Worm (Caenorhabditis elegans) whole organism, L2 larva: ENCODE data around the gene apl-1.

Experiments
- ZK546.5 ChIP-seq: sonication (generic microtip); optimal IDR thresholded peaks from 2 replicates; lab custom pipeline; 2017; ENCODE audit warnings: missing biosample characterization, missing genetic modification characterization
- ceh-82 ChIP-seq: fragments of 150-350 bp; optimal IDR thresholded peaks from 2 replicates; lab custom pipeline; 2014; ENCODE audit warnings: missing biosample characterization, missing genetic modification characterization
- nhr-237 ChIP-seq: fragments of 150-350 bp; optimal IDR thresholded peaks from 2 replicates; lab custom pipeline; 2014; ENCODE audit warnings: missing biosample characterization, missing genetic modification characterization
- nhr-6 ChIP-seq: fragments of 150-350 bp; optimal IDR thresholded peaks from 2 replicates; lab custom pipeline; 2014; ENCODE audit warnings: missing biosample characterization, missing genetic modification characterization
- sem-4 ChIP-seq: fragments of 150-350 bp; optimal IDR thresholded peaks from 2 replicates; lab custom pipeline; 2014; ENCODE audit warnings: missing biosample characterization, missing genetic modification reagents, missing genetic modification characterization
- unc-62 ChIP-seq: fragments of 150-350 bp; optimal IDR thresholded peaks from 2 replicates; lab custom pipeline; 2014; ENCODE audit warnings: missing biosample characterization, missing genetic modification reagents, missing genetic modification characterization

DNA sequence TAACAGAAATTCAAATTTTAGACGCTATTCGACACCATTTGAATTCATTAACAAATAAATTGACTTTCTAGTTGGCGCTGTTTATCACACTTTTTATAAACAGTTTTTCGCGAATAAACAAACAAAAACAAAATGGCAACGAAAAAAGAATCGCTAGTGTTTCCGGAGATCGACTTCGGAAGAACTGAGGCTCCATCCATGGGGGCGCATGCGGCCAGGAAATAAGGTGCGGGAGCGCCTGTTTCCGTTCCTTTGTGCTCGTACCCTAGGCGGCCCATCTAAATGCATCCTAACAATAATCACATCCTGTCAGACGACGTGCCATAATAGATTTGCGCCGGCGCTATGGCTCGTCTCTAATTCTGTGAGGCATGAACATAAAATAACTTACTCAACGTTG lies 32.6 kb downstream of the apl-1 start:
- TF ChIP-seq nhr-6 (no peak), unc-62 (no peak), nhr-237 (no peak), sem-4 (tag; lab: Kevin White, UChicago) (no peak), ZK546.5 (tag; lab: Kevin White, UChicago) (no peak), ceh-82 (no peak)
